Fruit fly (Drosophila melanogaster): Measurements from ENCODE around the gene nerfin-1.

The nerfin-1 gene

dm6 chr3L:875416-876011 is 33.4 kb upstream of the nerfin-1 start:
- TF ChIP-seq jim (GFP tag; optimal IDR thresholded peaks at IDR 0.05): no peak
- TF ChIP-seq Hr78 (GFP tag; optimal IDR thresholded peaks at IDR 0.05): no peak
- no peak for TF ChIP-seq brk (GFP tag; optimal IDR thresholded peaks at IDR 0.05)
- no peak for TF ChIP-seq OdsH (GFP tag; optimal IDR thresholded peaks at IDR 0.05)
- no peak for TF ChIP-seq foxo (GFP tag; optimal IDR thresholded peaks at IDR 0.05)
- TF ChIP-seq Mio (GFP tag; optimal IDR thresholded peaks at IDR 0.05): no peak
- no peak for TF ChIP-seq dmrt93B (GFP tag; optimal IDR thresholded peaks at IDR 0.05)
- no peak for TF ChIP-seq h (GFP tag; optimal IDR thresholded peaks at IDR 0.05)
- TF ChIP-seq br (GFP tag; optimal IDR thresholded peaks at IDR 0.05): no peak
- TF ChIP-seq CG32264 (GFP tag; optimal IDR thresholded peaks at IDR 0.05): no peak

- TF ChIP-seq Hr83 (GFP tag; optimal IDR thresholded peaks at IDR 0.05; ENCODE audit: poor library complexity, severe bottlenecking) (peak; percentile 1), Vsx2 (GFP tag; optimal IDR thresholded peaks at IDR 0.05; ENCODE audit: partially characterized antibody) (no peak)
Measured at dm6 chr3L:876087-876486, 32.8 kb upstream of the nerfin-1 start.

dm6 chr3L:876656-877055 is 32.3 kb upstream of the nerfin-1 start:
- TF ChIP-seq Rel (GFP tag; optimal IDR thresholded peaks at IDR 0.05) (no peak), Rel (tag; optimal IDR thresholded peaks at IDR 0.05) (peak; percentile 17), Dif (GFP tag; optimal IDR thresholded peaks at IDR 0.05; ENCODE audit: partially characterized antibody) (no peak)

- TF ChIP-seq Rel (GFP tag; optimal IDR thresholded peaks at IDR 0.05) (no peak), Rel (tag; optimal IDR thresholded peaks at IDR 0.05) (no peak), Hr83 (GFP tag; optimal IDR thresholded peaks at IDR 0.05; ENCODE audit: poor library complexity, severe bottlenecking) (no peak), Dif (GFP tag; optimal IDR thresholded peaks at IDR 0.05; ENCODE audit: partially characterized antibody) (peak; percentile 96), psq (GFP tag; optimal IDR thresholded peaks at IDR 0.05) (no peak), dl (GFP tag; optimal IDR thresholded peaks at IDR 0.05; ENCODE audit: insufficient read depth in 1 of 2, partially characterized antibody in 2 of 2) (peak; percentile 78 to 91)
Measured at dm6 chr3L:880851-881250, 28.1 kb upstream of the nerfin-1 start.

- TF ChIP-seq Dif (GFP tag; optimal IDR thresholded peaks at IDR 0.05; ENCODE audit: partially characterized antibody): peak; percentile 83
- peak; percentile 77 to 82 for TF ChIP-seq dl (GFP tag; optimal IDR thresholded peaks at IDR 0.05; ENCODE audit: insufficient read depth in 1 of 2, partially characterized antibody in 2 of 2)
- TF ChIP-seq jim (GFP tag; optimal IDR thresholded peaks at IDR 0.05): no peak
- peak; percentile 31 for TF ChIP-seq rgr (GFP tag; optimal IDR thresholded peaks at IDR 0.05)
- TF ChIP-seq Hnf4 (GFP tag; optimal IDR thresholded peaks at IDR 0.05): peak; percentile 30
- TF ChIP-seq Mio (GFP tag; optimal IDR thresholded peaks at IDR 0.05): no peak
Measured at dm6 chr3L:881496-882235, 27.2 kb upstream of the nerfin-1 start, which contains the start of gene CG13907. CG13907 (minus strand) TSS chr3L:882013.

dm6 chr3L:882236-882891 is 26.5 kb upstream of the nerfin-1 start:
- TF ChIP-seq N (GFP tag; optimal IDR thresholded peaks at IDR 0.05) (no peak), Mio (GFP tag; optimal IDR thresholded peaks at IDR 0.05) (no peak), br (GFP tag; optimal IDR thresholded peaks at IDR 0.05) (no peak), lola (GFP tag; optimal IDR thresholded peaks at IDR 0.05) (no peak), GATAd (GFP tag; optimal IDR thresholded peaks at IDR 0.05) (no peak), ey (GFP tag; optimal IDR thresholded peaks at IDR 0.05) (no peak), Dif (GFP tag; optimal IDR thresholded peaks at IDR 0.05; ENCODE audit: partially characterized antibody) (no peak), psq (GFP tag; optimal IDR thresholded peaks at IDR 0.05) (no peak), Dfd (GFP tag; optimal IDR thresholded peaks at IDR 0.05) (no peak), pan (optimal IDR thresholded peaks at IDR 0.05) (no peak)
